Worm (Caenorhabditis elegans) whole organism, L4/young adult: ENCODE results near the gene srw-107.

Source experiments
- W03F9.2 ChIP-seq: fragments of 150-350 bp; optimal IDR thresholded peaks from 2 replicates; lab custom pipeline; 2014; ENCODE audit warnings: missing biosample characterization, missing genetic modification characterization
- dao-5 ChIP-seq: sonication (generic microtip); optimal IDR thresholded peaks from 2 replicates; lab custom pipeline; 2016; ENCODE audit warnings: missing genotype, missing genetic modification characterization, moderate library complexity, missing compliant biosample characterization
- him-1 ChIP-seq: sonication (generic microtip); optimal IDR thresholded peaks from 2 replicates; lab custom pipeline; 2016; ENCODE audit warnings: missing genotype, missing genetic modification reagents, missing genetic modification characterization, missing compliant biosample characterization

ce11 chrV:500535-500934 lies 20.9 kb downstream of the srw-107 start:
- TF ChIP-seq him-1 (tag; lab: Kevin White, UChicago) = no peak
- TF ChIP-seq W03F9.2 = no peak
- TF ChIP-seq dao-5 (tag; lab: Kevin White, UChicago) = no peak
